Fruit fly (Drosophila melanogaster) whole organism, embryonic: Measurements from ENCODE around the gene CG1927.

Experiments used
- Ada2b ChIP-seq: fragments of 200-800 bp; sonication (Bioruptor generic); IDR thresholded peaks from 2 replicates; pipeline ENCODE4 v1.3.6; 2022; ENCODE audit warnings: missing biosample characterization, missing genetic modification characterization
- Antp ChIP-seq: fragments of 200-800 bp; sonication (Bioruptor generic); optimal IDR thresholded peaks from 3 replicates; lab custom pipeline; 2016; ENCODE audit warnings: missing biosample characterization, missing genetic modification characterization
- Atf-2 ChIP-seq: fragments of 200-800 bp; sonication (Bioruptor generic); optimal IDR thresholded peaks from 2 replicates; lab custom pipeline; 2016; ENCODE audit warnings: missing biosample characterization, missing genetic modification characterization
- CG10366 ChIP-seq: fragments of 200-800 bp; sonication (Bioruptor generic); IDR thresholded peaks from 2 replicates; pipeline ENCODE4 v1.3.6; 2022; ENCODE audit warnings: missing biosample characterization, missing genetic modification characterization
- CG11398 ChIP-seq: fragments of 200-800 bp; sonication (Bioruptor generic); optimal IDR thresholded peaks from 2 replicates; lab custom pipeline; 2016; ENCODE audit warnings: missing biosample characterization, missing genetic modification characterization
- CG12769 ChIP-seq: fragments of 200-800 bp; sonication (Bioruptor generic); optimal IDR thresholded peaks from 2 replicates; lab custom pipeline; 2019; ENCODE audit warnings: missing biosample characterization, mild to moderate bottlenecking, missing genetic modification characterization, moderate library complexity
- CG13775 ChIP-seq: fragments of 200-800 bp; sonication (Bioruptor generic); optimal IDR thresholded peaks from 3 replicates; lab custom pipeline; 2017; ENCODE audit warnings: missing biosample characterization, mild to moderate bottlenecking, missing genetic modification characterization
- CG14441 ChIP-seq: fragments of 200-800 bp; sonication (Bioruptor generic); IDR thresholded peaks from 2 replicates; pipeline ENCODE4 v1.3.6; 2022; ENCODE audit warnings: missing biosample characterization, missing genetic modification characterization
- CG14667 ChIP-seq: fragments of 200-800 bp; sonication (Bioruptor generic); IDR thresholded peaks from 2 replicates; pipeline ENCODE4 v1.3.6; 2022; ENCODE audit warnings: missing biosample characterization, missing genetic modification characterization
- CG1529 ChIP-seq: fragments of 200-800 bp; sonication (Bioruptor generic); optimal IDR thresholded peaks from 3 replicates; lab custom pipeline; 2018; ENCODE audit warnings: missing biosample characterization, missing genetic modification characterization
- CG17328 ChIP-seq: fragments of 200-800 bp; sonication (Bioruptor generic); IDR thresholded peaks from 2 replicates; pipeline ENCODE4 v1.3.6; 2022; ENCODE audit warnings: missing biosample characterization, missing genetic modification characterization
- CG1832 ChIP-seq: fragments of 200-800 bp; sonication (Bioruptor generic); optimal IDR thresholded peaks from 2 replicates; lab custom pipeline; 2017; ENCODE audit warnings: missing biosample characterization, mild to moderate bottlenecking, missing genetic modification characterization, inconsistent platforms
- CG3065 ChIP-seq: fragments of 200-800 bp; sonication (Bioruptor generic); optimal IDR thresholded peaks from 2 replicates; lab custom pipeline; 2016; ENCODE audit warnings: missing biosample characterization, missing genetic modification characterization
- CG3407 ChIP-seq: fragments of 200-800 bp; sonication (Bioruptor generic); optimal IDR thresholded peaks from 2 replicates; lab custom pipeline; 2018; ENCODE audit warnings: missing biosample characterization, mild to moderate bottlenecking, missing genetic modification characterization
- CG43689 ChIP-seq: fragments of 200-800 bp; sonication (Bioruptor generic); IDR thresholded peaks from 2 replicates; pipeline ENCODE4 v1.3.6; 2022; ENCODE audit warnings: missing biosample characterization, missing genetic modification characterization
- CG5180 ChIP-seq: fragments of 200-800 bp; sonication (Bioruptor generic); optimal IDR thresholded peaks from 3 replicates; lab custom pipeline; 2017; ENCODE audit warnings: missing biosample characterization, missing genetic modification characterization, mild to moderate bottlenecking, moderate library complexity, missing genetic modification reagents
- CG6765 ChIP-seq: fragments of 200-800 bp; sonication (Bioruptor generic); optimal IDR thresholded peaks from 3 replicates; lab custom pipeline; 2017; ENCODE audit warnings: missing biosample characterization, mild to moderate bottlenecking, missing genetic modification characterization
- CG8290 ChIP-seq, 3 experiments: fragments of 200-800 bp; sonication (Bioruptor generic); optimal IDR thresholded peaks; 2 replicates each; lab custom pipeline; 2016 to 2019; ENCODE audit warnings: missing biosample characterization in 3 of 3, missing genetic modification characterization in 3 of 3, mild to moderate bottlenecking in 2 of 3, moderate library complexity in 1 of 3
- CG8478 ChIP-seq: fragments of >200 bp; optimal IDR thresholded peaks from 2 replicates; lab custom pipeline; 2018
- CHES-1-like ChIP-seq: fragments of 200-800 bp; sonication (Bioruptor generic); optimal IDR thresholded peaks from 2 replicates; lab custom pipeline; 2016; ENCODE audit warnings: missing biosample characterization, missing genetic modification characterization
- CrebB ChIP-seq: fragments of 200-800 bp; sonication (Bioruptor generic); optimal IDR thresholded peaks from 3 replicates; lab custom pipeline; 2018; ENCODE audit warnings: missing biosample characterization, mild to moderate bottlenecking, missing genetic modification characterization
- Dek ChIP-seq: fragments of 200-800 bp; sonication (Bioruptor generic); optimal IDR thresholded peaks from 3 replicates; lab custom pipeline; 2019; ENCODE audit warnings: missing biosample characterization, mild to moderate bottlenecking, missing genetic modification characterization, moderate library complexity
- Drgx ChIP-seq: fragments of 200-800 bp; sonication (Bioruptor generic); IDR thresholded peaks from 2 replicates; pipeline ENCODE4 v1.3.6; 2022; ENCODE audit warnings: missing biosample characterization, missing genetic modification characterization
- HLHmδ ChIP-seq: fragments of 200-800 bp; sonication (Bioruptor generic); optimal IDR thresholded peaks from 2 replicates; lab custom pipeline; 2018; ENCODE audit warnings: missing biosample characterization, mild to moderate bottlenecking, missing genetic modification characterization, moderate library complexity
- Mad ChIP-seq: fragments of 200-800 bp; sonication (Bioruptor generic); optimal IDR thresholded peaks from 2 replicates; lab custom pipeline; 2016; ENCODE audit warnings: missing biosample characterization, missing genetic modification characterization
- NC2α ChIP-seq: fragments of 200-800 bp; sonication (Bioruptor generic); optimal IDR thresholded peaks from 2 replicates; lab custom pipeline; 2016; ENCODE audit warnings: missing biosample characterization, missing genetic modification characterization
- Sox102F ChIP-seq: fragments of 200-800 bp; sonication (Bioruptor generic); optimal IDR thresholded peaks from 2 replicates; lab custom pipeline; 2018; ENCODE audit warnings: missing biosample characterization, mild to moderate bottlenecking, missing genetic modification characterization, moderate library complexity
- Sry-β ChIP-seq: fragments of 200-800 bp; sonication (Bioruptor generic); optimal IDR thresholded peaks from 2 replicates; lab custom pipeline; 2018; ENCODE audit warnings: missing biosample characterization, mild to moderate bottlenecking, missing genetic modification characterization, moderate library complexity
- YL-1 ChIP-seq: fragments of 200-800 bp; sonication (Bioruptor generic); optimal IDR thresholded peaks from 3 replicates; lab custom pipeline; 2017; ENCODE audit warnings: missing biosample characterization, mild to moderate bottlenecking, missing genetic modification characterization
- aop ChIP-seq: fragments of 200-800 bp; sonication (Bioruptor generic); IDR thresholded peaks from 2 replicates; pipeline ENCODE4 v1.3.6; 2022; ENCODE audit warnings: missing biosample characterization, missing genetic modification characterization
- ap ChIP-seq: fragments of 200-800 bp; sonication (Bioruptor generic); IDR thresholded peaks from 2 replicates; pipeline ENCODE4 v1.3.6; 2022; ENCODE audit warnings: missing biosample characterization, missing genetic modification characterization
- ase ChIP-seq: fragments of 200-800 bp; sonication (Bioruptor generic); IDR thresholded peaks from 3 replicates; pipeline ENCODE4 v1.3.6; 2022; ENCODE audit warnings: missing biosample characterization, missing genetic modification characterization
- bsh ChIP-seq, 2 experiments: fragments of 200-800 bp; sonication (Bioruptor generic); optimal IDR thresholded peaks; 2 replicates each; lab custom pipeline; 2017 to 2018; ENCODE audit warnings: mild to moderate bottlenecking in 2 of 2, missing biosample characterization in 2 of 2, missing genetic modification characterization in 2 of 2, moderate library complexity in 1 of 2
- btn ChIP-seq: fragments of 200-800 bp; sonication (Bioruptor generic); optimal IDR thresholded peaks from 2 replicates; lab custom pipeline; 2016; ENCODE audit warnings: missing biosample characterization, missing genetic modification characterization
- cas ChIP-seq: fragments of 200-800 bp; sonication (Bioruptor generic); IDR thresholded peaks from 2 replicates; pipeline ENCODE4 v1.3.6; 2022; ENCODE audit warnings: missing biosample characterization, missing genetic modification characterization
- chif ChIP-seq, 2 experiments: fragments of 200-800 bp; sonication (Bioruptor generic); optimal IDR thresholded peaks; 3 replicates each; lab custom pipeline; 2016; ENCODE audit warnings: missing biosample characterization in 2 of 2, missing genetic modification characterization in 2 of 2
- danr ChIP-seq: fragments of 200-800 bp; sonication (Bioruptor generic); IDR thresholded peaks from 2 replicates; pipeline ENCODE4 v1.3.6; 2022; ENCODE audit warnings: missing biosample characterization, missing genetic modification characterization
- dmrt11E ChIP-seq: fragments of 200-800 bp; sonication (Bioruptor generic); optimal IDR thresholded peaks from 3 replicates; lab custom pipeline; 2018; ENCODE audit warnings: missing biosample characterization, mild to moderate bottlenecking, missing genetic modification characterization, moderate library complexity
- en ChIP-seq: fragments of 200-800 bp; sonication (Bioruptor generic); optimal IDR thresholded peaks from 2 replicates; lab custom pipeline; 2016; ENCODE audit warnings: missing biosample characterization, missing genetic modification characterization
- ewg ChIP-seq: fragments of 200-800 bp; sonication (Bioruptor generic); optimal IDR thresholded peaks from 3 replicates; lab custom pipeline; 2017; ENCODE audit warnings: mild to moderate bottlenecking, missing biosample characterization, missing genetic modification reagents, missing genetic modification characterization
- exex ChIP-seq: fragments of 200-800 bp; sonication (Bioruptor generic); optimal IDR thresholded peaks from 4 replicates; lab custom pipeline; 2018; ENCODE audit warnings: missing biosample characterization, mild to moderate bottlenecking, missing genetic modification characterization, moderate library complexity
- fru ChIP-seq: fragments of >200 bp; optimal IDR thresholded peaks from 2 replicates; lab custom pipeline; 2017
- knrl ChIP-seq: fragments of 200-800 bp; sonication (Bioruptor generic); IDR thresholded peaks from 3 replicates; pipeline ENCODE4 v1.3.6; 2022; ENCODE audit warnings: missing biosample characterization, missing genetic modification characterization; ENCODE audit not compliant: partially characterized antibody
- lab ChIP-seq: fragments of 200-800 bp; sonication (Bioruptor generic); optimal IDR thresholded peaks from 3 replicates; lab custom pipeline; 2017; ENCODE audit warnings: missing biosample characterization, missing genetic modification characterization, mild to moderate bottlenecking, moderate library complexity, missing genetic modification reagents
- luna ChIP-seq: fragments of 200-800 bp; sonication (Bioruptor generic); optimal IDR thresholded peaks from 2 replicates; lab custom pipeline; 2016; ENCODE audit warnings: missing biosample characterization, missing genetic modification characterization
- oc ChIP-seq: fragments of 200-800 bp; sonication (Bioruptor generic); optimal IDR thresholded peaks from 2 replicates; lab custom pipeline; 2018; ENCODE audit warnings: missing biosample characterization, mild to moderate bottlenecking, missing genetic modification characterization, moderate library complexity
- pho ChIP-seq: fragments of 200-800 bp; sonication (Bioruptor generic); optimal IDR thresholded peaks from 2 replicates; lab custom pipeline; 2016; ENCODE audit warnings: missing biosample characterization, missing genetic modification characterization
- run ChIP-seq: fragments of 200-800 bp; sonication (Bioruptor generic); optimal IDR thresholded peaks from 3 replicates; lab custom pipeline; 2018; ENCODE audit warnings: missing biosample characterization, mild to moderate bottlenecking, missing genetic modification characterization
- scrt ChIP-seq: fragments of 200-800 bp; sonication (Bioruptor generic); optimal IDR thresholded peaks from 2 replicates; lab custom pipeline; 2018; ENCODE audit warnings: missing biosample characterization, mild to moderate bottlenecking, missing genetic modification characterization, moderate library complexity
- tup ChIP-seq: fragments of 200-800 bp; sonication (Bioruptor generic); optimal IDR thresholded peaks from 2 replicates; lab custom pipeline; 2016; ENCODE audit warnings: missing biosample characterization, mild to moderate bottlenecking, missing genetic modification characterization, moderate library complexity
- zfh2 ChIP-seq: fragments of 200-800 bp; sonication (Bioruptor generic); optimal IDR thresholded peaks from 2 replicates; lab custom pipeline; 2016; ENCODE audit warnings: missing biosample characterization, missing genetic modification characterization

Gene CG1927

dm6 chr3L:1962964-1963363 lies 6.9 kb downstream of the CG1927 start, which contains the start of gene SCOT (continued):
- peak; percentile 73 for TF ChIP-seq CG11398 (GFP tag; lab: Kevin White, UChicago)
- no peak for TF ChIP-seq pho (GFP tag; lab: Kevin White, UChicago)
- peak; percentile 22 for TF ChIP-seq CHES-1-like (GFP tag; lab: Kevin White, UChicago)
- TF ChIP-seq zfh2 (GFP tag; lab: Kevin White, UChicago), result peak; percentile 18
- no peak for TF ChIP-seq NC2α (GFP tag; lab: Kevin White, UChicago)
- no peak for TF ChIP-seq lab (GFP tag; lab: Kevin White, UChicago)
- no peak for TF ChIP-seq CG5180 (GFP tag; lab: Kevin White, UChicago)
- peak; percentile 45 for TF ChIP-seq ewg (GFP tag; lab: Kevin White, UChicago)
- TF ChIP-seq ap, result peak; percentile 71
- TF ChIP-seq cas (GFP tag; lab: Robert Waterston, UW), result no peak
- no peak for TF ChIP-seq CG8478 (lab: Kevin White, UChicago)
- TF ChIP-seq tup, result no peak
- peak; percentile 71 for TF ChIP-seq CG14667 (GFP tag; lab: Robert Waterston, UW)
- peak; percentile 36 for TF ChIP-seq btn (GFP tag; lab: Kevin White, UChicago)
- no peak for TF ChIP-seq CG12769 (tag; lab: Kevin White, UChicago)
- TF ChIP-seq CG1529 (GFP tag; lab: Kevin White, UChicago), result peak; percentile 43
- no peak for TF ChIP-seq luna (GFP tag; lab: Kevin White, UChicago)
- peak; percentile 79 to 87 for TF ChIP-seq bsh (GFP tag; optimal IDR thresholded peaks at IDR 0.05; lab: Kevin White, UChicago)
- TF ChIP-seq fru, result no peak
- peak; percentile 20 for TF ChIP-seq CG13775 (GFP tag; lab: Kevin White, UChicago)
- TF ChIP-seq run (tag; lab: Kevin White, UChicago), result peak; percentile 61
- TF ChIP-seq CG3407 (GFP tag; lab: Kevin White, UChicago), result no peak
- peak; percentile 50 for TF ChIP-seq CrebB
- peak; percentile 52; the same call in 1 of the 2 replicates for TF ChIP-seq danr (GFP tag; lab: Robert Waterston, UW)
- peak; percentile 83 for TF ChIP-seq CG17328 (GFP tag; lab: Robert Waterston, UW)
- TF ChIP-seq chif (GFP tag; optimal IDR thresholded peaks at IDR 0.05; lab: Kevin White, UChicago), result peak; percentile 66 to 70
- no peak for TF ChIP-seq Mad (GFP tag; lab: Kevin White, UChicago)
- no peak for TF ChIP-seq CG8290 (GFP tag; optimal IDR thresholded peaks at IDR 0.05; lab: Kevin White, UChicago)
- no peak for TF ChIP-seq CG8290 (tag; optimal IDR thresholded peaks at IDR 0.05; lab: Kevin White, UChicago)
- no peak for TF ChIP-seq Sry-β (GFP tag; lab: Kevin White, UChicago)
- 0 out of 2 replicates have a peak, but pooled peaks have one; percentile 15 for TF ChIP-seq aop
- peak; percentile 41 for TF ChIP-seq Antp (GFP tag; lab: Kevin White, UChicago)
- no peak for TF ChIP-seq knrl (GFP tag; lab: Robert Waterston, UW)
- no peak for TF ChIP-seq CG3065 (GFP tag; lab: Kevin White, UChicago)
- TF ChIP-seq Ada2b (GFP tag; lab: Robert Waterston, UW), result peak; percentile 79
- no peak for TF ChIP-seq en (GFP tag; lab: Kevin White, UChicago)
- TF ChIP-seq Atf-2 (GFP tag; lab: Kevin White, UChicago), result peak; percentile 47
- peak; percentile 78 for TF ChIP-seq ase (GFP tag; lab: Robert Waterston, UW)
- no peak for TF ChIP-seq YL-1 (GFP tag; lab: Kevin White, UChicago)
- TF ChIP-seq CG14441 (GFP tag; lab: Robert Waterston, UW), result peak; percentile 85
- peak; percentile 85 for TF ChIP-seq Sox102F (GFP tag; lab: Kevin White, UChicago)
- no peak for TF ChIP-seq CG43689 (GFP tag; lab: Robert Waterston, UW)
- TF ChIP-seq Drgx (GFP tag; lab: Robert Waterston, UW), result peak; percentile 98
- TF ChIP-seq CG1832 (GFP tag; lab: Kevin White, UChicago), result no peak
- no peak for TF ChIP-seq dmrt11E (tag; lab: Kevin White, UChicago)
- TF ChIP-seq HLHmδ (GFP tag; lab: Kevin White, UChicago), result no peak
- no peak for TF ChIP-seq scrt (GFP tag; lab: Kevin White, UChicago)
- no peak for TF ChIP-seq CG6765 (GFP tag; lab: Kevin White, UChicago)
- no peak for TF ChIP-seq exex (tag; lab: Kevin White, UChicago)
- peak; percentile 71 for TF ChIP-seq oc
- TF ChIP-seq Dek (tag; lab: Kevin White, UChicago), result no peak
- TF ChIP-seq CG10366 (GFP tag; lab: Robert Waterston, UW), result peak; percentile 80
